Fruit fly (Drosophila melanogaster) whole organism, embryonic: ENCODE data around the gene Klp68D.

Experiments
- Asciz ChIP-seq: fragments of 200-800 bp; sonication (Bioruptor generic); optimal IDR thresholded peaks from 2 replicates; lab custom pipeline; 2017; ENCODE audit warnings: missing biosample characterization, mild to moderate bottlenecking, missing genetic modification characterization, missing genetic modification reagents
- Atf3 ChIP-seq: fragments of 200-800 bp; sonication (Bioruptor generic); optimal IDR thresholded peaks from 3 replicates; lab custom pipeline; 2016; ENCODE audit warnings: missing biosample characterization, missing genetic modification characterization
- Bdp1 ChIP-seq: fragments of 200-800 bp; sonication (Bioruptor generic); optimal IDR thresholded peaks from 3 replicates; lab custom pipeline; 2016; ENCODE audit warnings: missing biosample characterization, missing genetic modification characterization
- CG11695 ChIP-seq: fragments of 200-800 bp; sonication (Bioruptor generic); IDR thresholded peaks from 3 replicates; pipeline ENCODE4 v1.3.6; 2022; ENCODE audit warnings: missing biosample characterization, missing genetic modification characterization
- CG13894 ChIP-seq: fragments of 200-800 bp; sonication (Bioruptor generic); optimal IDR thresholded peaks from 3 replicates; lab custom pipeline; 2018; ENCODE audit warnings: missing biosample characterization, mild to moderate bottlenecking, missing genetic modification characterization, moderate library complexity
- CG14860 ChIP-seq: fragments of 200-800 bp; sonication (Bioruptor generic); IDR thresholded peaks from 3 replicates; pipeline ENCODE4 v1.3.6; 2022; ENCODE audit warnings: missing biosample characterization, missing genetic modification characterization; ENCODE audit not compliant: partially characterized antibody
- CG15011 ChIP-seq: fragments of 200-800 bp; sonication (Bioruptor generic); optimal IDR thresholded peaks from 3 replicates; lab custom pipeline; 2018; ENCODE audit warnings: missing biosample characterization, mild to moderate bottlenecking, missing genetic modification characterization
- CG15073 ChIP-seq: fragments of 200-800 bp; sonication (Bioruptor generic); optimal IDR thresholded peaks from 2 replicates; lab custom pipeline; 2016; ENCODE audit warnings: missing biosample characterization, missing genetic modification characterization
- CG17328 ChIP-seq: fragments of 200-800 bp; sonication (Bioruptor generic); IDR thresholded peaks from 2 replicates; pipeline ENCODE4 v1.3.6; 2022; ENCODE audit warnings: missing biosample characterization, missing genetic modification characterization
- CG17802 ChIP-seq: fragments of 200-800 bp; sonication (Bioruptor generic); optimal IDR thresholded peaks from 2 replicates; lab custom pipeline; 2018; ENCODE audit warnings: missing biosample characterization, mild to moderate bottlenecking, missing genetic modification characterization, moderate library complexity
- CG1792 ChIP-seq: fragments of 200-800 bp; sonication (Bioruptor generic); optimal IDR thresholded peaks from 2 replicates; lab custom pipeline; 2016; ENCODE audit warnings: missing biosample characterization, missing genetic modification characterization
- CG2116 ChIP-seq: fragments of 200-800 bp; sonication (Bioruptor generic); optimal IDR thresholded peaks from 3 replicates; lab custom pipeline; 2018; ENCODE audit warnings: missing biosample characterization, mild to moderate bottlenecking, missing genetic modification characterization
- CG2120 ChIP-seq: fragments of 200-800 bp; sonication (Bioruptor generic); optimal IDR thresholded peaks from 3 replicates; lab custom pipeline; 2016; ENCODE audit warnings: missing biosample characterization, missing genetic modification characterization
- CG30020 ChIP-seq: fragments of 200-800 bp; optimal IDR thresholded peaks from 2 replicates; lab custom pipeline; 2019; ENCODE audit warnings: missing biosample characterization, mild to moderate bottlenecking, missing genetic modification characterization, moderate library complexity
- CG30403 ChIP-seq: fragments of 200-800 bp; sonication (Bioruptor generic); optimal IDR thresholded peaks from 3 replicates; lab custom pipeline; 2016; ENCODE audit warnings: missing biosample characterization, missing genetic modification characterization
- CG31441 ChIP-seq: fragments of 200-800 bp; sonication (Bioruptor generic); IDR thresholded peaks from 2 replicates; pipeline ENCODE4 v1.3.6; 2022; ENCODE audit warnings: missing biosample characterization, missing genetic modification characterization
- CG3726 ChIP-seq: fragments of 200-800 bp; sonication (Bioruptor generic); IDR thresholded peaks from 3 replicates; pipeline ENCODE4, ENCODE4 v1.3.6; 2022; ENCODE audit warnings: missing biosample characterization, missing genetic modification characterization
- CG4282 ChIP-seq: fragments of 200-800 bp; sonication (Bioruptor generic); optimal IDR thresholded peaks from 2 replicates; lab custom pipeline; 2016; ENCODE audit warnings: missing biosample characterization, missing genetic modification characterization
- CG4707 ChIP-seq: fragments of 200-800 bp; sonication (Bioruptor generic); optimal IDR thresholded peaks from 2 replicates; lab custom pipeline; 2018; ENCODE audit warnings: missing biosample characterization, mild to moderate bottlenecking, missing genetic modification characterization, moderate library complexity
- CG6272 ChIP-seq: fragments of 200-800 bp; sonication (Bioruptor generic); IDR thresholded peaks from 2 replicates; pipeline ENCODE4 v1.3.6; 2022; ENCODE audit warnings: missing biosample characterization, missing genetic modification characterization
- CG7928 ChIP-seq: fragments of 200-800 bp; sonication (Bioruptor generic); optimal IDR thresholded peaks from 2 replicates; lab custom pipeline; 2017; ENCODE audit warnings: missing biosample characterization, mild to moderate bottlenecking, missing genetic modification characterization
- CG8388 ChIP-seq: fragments of 200-800 bp; sonication (Bioruptor generic); optimal IDR thresholded peaks from 2 replicates; lab custom pipeline; 2019; ENCODE audit warnings: missing biosample characterization, mild to moderate bottlenecking, missing genetic modification characterization, moderate library complexity
- Doc2 ChIP-seq: fragments of 200-800 bp; sonication (Bioruptor generic); IDR thresholded peaks from 2 replicates; pipeline ENCODE4 v1.3.6; 2022; ENCODE audit warnings: missing biosample characterization, missing genetic modification characterization
- ERR ChIP-seq: fragments of 200-800 bp; sonication (Bioruptor generic); optimal IDR thresholded peaks from 2 replicates; lab custom pipeline; 2016; ENCODE audit warnings: missing biosample characterization, missing genetic modification characterization
- Elba2 ChIP-seq: fragments of 200-800 bp; sonication (Bioruptor generic); optimal IDR thresholded peaks from 3 replicates; lab custom pipeline; 2016; ENCODE audit warnings: missing biosample characterization, missing genetic modification characterization
- Fer3 ChIP-seq: fragments of 200-800 bp; sonication (Bioruptor generic); optimal IDR thresholded peaks from 2 replicates; lab custom pipeline; 2018; ENCODE audit warnings: missing biosample characterization, mild to moderate bottlenecking, missing genetic modification characterization, moderate library complexity
- Lpt ChIP-seq: fragments of >200 bp; optimal IDR thresholded peaks from 2 replicates; lab custom pipeline; 2018; ENCODE audit warnings: missing biosample characterization, missing genetic modification characterization
- Med ChIP-seq: fragments of 200-800 bp; sonication (Bioruptor generic); peaks from one replicate; lab custom pipeline; 2016; ENCODE audit warnings: missing biosample characterization, missing genetic modification characterization, mild to moderate bottlenecking, inconsistent platforms, moderate library complexity
- Myb ChIP-seq: fragments of 200-800 bp; sonication (Bioruptor generic); optimal IDR thresholded peaks from 2 replicates; lab custom pipeline; 2016; ENCODE audit warnings: missing biosample characterization, missing genetic modification characterization
- Nf-YC ChIP-seq: fragments of 200-800 bp; optimal IDR thresholded peaks from 3 replicates; lab custom pipeline; 2019; ENCODE audit warnings: missing biosample characterization, mild to moderate bottlenecking, missing genetic modification characterization, moderate library complexity
- Oaz ChIP-seq: fragments of 200-800 bp; sonication (Bioruptor generic); IDR thresholded peaks from 2 replicates; pipeline ENCODE4 v1.3.6; 2022; ENCODE audit warnings: missing biosample characterization, missing genetic modification characterization
- Optix ChIP-seq: fragments of 200-800 bp; sonication (Bioruptor generic); IDR thresholded peaks from 3 replicates; pipeline ENCODE4 v1.3.6; 2022; ENCODE audit warnings: missing biosample characterization, missing genetic modification characterization
- Tbp ChIP-seq: fragments of >200 bp; optimal IDR thresholded peaks from 2 replicates; lab custom pipeline; 2018; ENCODE audit warnings: missing biosample characterization, missing genetic modification characterization
- ash1 ChIP-seq: fragments of 200-800 bp; sonication (Bioruptor generic); optimal IDR thresholded peaks from 2 replicates; lab custom pipeline; 2018; ENCODE audit warnings: missing biosample characterization, mild to moderate bottlenecking, missing genetic modification characterization
- az2 ChIP-seq: fragments of 200-800 bp; sonication (Bioruptor generic); optimal IDR thresholded peaks from 3 replicates; lab custom pipeline; 2016; ENCODE audit warnings: missing biosample characterization, missing genetic modification characterization
- cwo ChIP-seq: fragments of 200-800 bp; sonication (Bioruptor generic); optimal IDR thresholded peaks from 3 replicates; lab custom pipeline; 2017; ENCODE audit warnings: missing biosample characterization, missing genetic modification characterization, mild to moderate bottlenecking, moderate library complexity, missing genetic modification reagents
- esg ChIP-seq: fragments of 200-800 bp; sonication (Bioruptor generic); conservative IDR thresholded peaks from 2 replicates; pipeline ENCODE4 v1.3.6; 2022; ENCODE audit warnings: missing biosample characterization, missing genetic modification characterization
- klu ChIP-seq: fragments of 200-800 bp; sonication (Bioruptor generic); IDR thresholded peaks from 2 replicates; pipeline ENCODE4 v1.3.6; 2022; ENCODE audit warnings: missing biosample characterization, missing genetic modification characterization
- lmd ChIP-seq: fragments of 200-800 bp; sonication (Bioruptor generic); IDR thresholded peaks from 2 replicates; pipeline ENCODE4 v1.3.6; 2022; ENCODE audit warnings: missing biosample characterization, missing genetic modification characterization
- lola ChIP-seq, 3 experiments: fragments of >200 bp in 2 of 3; fragments of 200-800 bp in 1 of 3; sonication (Bioruptor generic) in 1 of 3; optimal IDR thresholded peaks; 2 replicates each; lab custom pipeline; 2017 to 2019; ENCODE audit warnings: missing biosample characterization in 3 of 3, missing genetic modification characterization in 3 of 3, mild to moderate bottlenecking in 1 of 3, moderate library complexity in 1 of 3
- luna ChIP-seq: fragments of 200-800 bp; sonication (Bioruptor generic); optimal IDR thresholded peaks from 2 replicates; lab custom pipeline; 2016; ENCODE audit warnings: missing biosample characterization, missing genetic modification characterization
- nom ChIP-seq: fragments of 200-800 bp; sonication (Bioruptor generic); optimal IDR thresholded peaks from 2 replicates; lab custom pipeline; 2017; ENCODE audit warnings: missing biosample characterization, missing genetic modification characterization, mild to moderate bottlenecking, moderate library complexity, missing genetic modification reagents
- odd ChIP-seq: fragments of 200-800 bp; sonication (Bioruptor generic); optimal IDR thresholded peaks from 2 replicates; lab custom pipeline; 2017; ENCODE audit warnings: missing biosample characterization, mild to moderate bottlenecking, missing genetic modification characterization
- pnt ChIP-seq: fragments of 200-800 bp; sonication (Bioruptor generic); optimal IDR thresholded peaks from 3 replicates; lab custom pipeline; 2016; ENCODE audit warnings: missing biosample characterization, missing genetic modification characterization
- psq ChIP-seq: fragments of 200-800 bp; sonication (Bioruptor generic); optimal IDR thresholded peaks from 2 replicates; lab custom pipeline; 2017; ENCODE audit warnings: missing biosample characterization, missing genetic modification characterization
- so ChIP-seq: fragments of 200-800 bp; sonication (Bioruptor generic); IDR thresholded peaks from 3 replicates; pipeline ENCODE4 v1.3.6; 2022; ENCODE audit warnings: missing biosample characterization, missing genetic modification characterization
- stwl ChIP-seq: fragments of 200-800 bp; sonication (Bioruptor generic); optimal IDR thresholded peaks from 3 replicates; lab custom pipeline; 2018; ENCODE audit warnings: missing biosample characterization, mild to moderate bottlenecking, missing genetic modification characterization, moderate library complexity
- unpg ChIP-seq: fragments of 200-800 bp; sonication (Bioruptor generic); optimal IDR thresholded peaks from 3 replicates; lab custom pipeline; 2018; ENCODE audit warnings: missing biosample characterization, mild to moderate bottlenecking, missing genetic modification characterization, moderate library complexity
- vfl ChIP-seq: fragments of 200-800 bp; sonication (Bioruptor generic); optimal IDR thresholded peaks from 2 replicates; lab custom pipeline; 2016; ENCODE audit warnings: missing biosample characterization, missing genetic modification characterization
- yki ChIP-seq: fragments of >200 bp; optimal IDR thresholded peaks from 3 replicates; lab custom pipeline; 2018
- z ChIP-seq: fragments of 200-800 bp; sonication (Bioruptor generic); IDR thresholded peaks from 3 replicates; pipeline ENCODE4 v1.3.6; 2022; ENCODE audit warnings: missing biosample characterization, missing genetic modification characterization
- zen ChIP-seq: fragments of 200-800 bp; sonication (Bioruptor generic); optimal IDR thresholded peaks from 3 replicates; lab custom pipeline; 2018; ENCODE audit warnings: missing biosample characterization, mild to moderate bottlenecking, missing genetic modification characterization, moderate library complexity

Gene Klp68D

dm6 chr3L:11833296-11833717, 37.9 kb downstream of the Klp68D start, which contains the start of gene CycA (continued):
- peak; percentile 78 for TF ChIP-seq Med (GFP tag; lab: Kevin White, UChicago)
- no peak for TF ChIP-seq CG6272 (GFP tag; lab: Robert Waterston, UW)
- TF ChIP-seq so: no peak
- TF ChIP-seq CG3726 (GFP tag; lab: Robert Waterston, UW): no peak
- TF ChIP-seq Atf3 (GFP tag; lab: Kevin White, UChicago): no peak
- no peak for TF ChIP-seq pnt
- peak; percentile 29 for TF ChIP-seq zen
- TF ChIP-seq ash1 (GFP tag; lab: Kevin White, UChicago): no peak
- TF ChIP-seq psq (GFP tag; lab: Kevin White, UChicago): no peak
- no peak for TF ChIP-seq unpg (GFP tag; lab: Kevin White, UChicago)
- no peak for TF ChIP-seq az2 (GFP tag; lab: Kevin White, UChicago)
- peak; percentile 87 for TF ChIP-seq CG2116
- TF ChIP-seq nom (GFP tag; lab: Kevin White, UChicago): no peak
- no peak for TF ChIP-seq vfl (GFP tag; lab: Kevin White, UChicago)
- no peak for TF ChIP-seq klu (GFP tag; lab: Robert Waterston, UW)
- TF ChIP-seq CG31441 (GFP tag; lab: Robert Waterston, UW): no peak
- TF ChIP-seq lmd (GFP tag; lab: Robert Waterston, UW): no peak
- no peak for TF ChIP-seq Oaz (GFP tag; lab: Robert Waterston, UW)
- no peak for TF ChIP-seq Lpt (GFP tag; lab: Kevin White, UChicago)
- TF ChIP-seq yki (lab: Kevin White, UChicago): no peak
- peak in 1 of 3 experiments; percentile 9 for TF ChIP-seq lola (GFP tag; optimal IDR thresholded peaks at IDR 0.05; lab: Kevin White, UChicago)
- no peak for TF ChIP-seq Tbp
- TF ChIP-seq CG4707 (GFP tag; lab: Kevin White, UChicago): no peak
- no peak for TF ChIP-seq CG15073
- no peak for TF ChIP-seq CG8388
- TF ChIP-seq luna (GFP tag; lab: Kevin White, UChicago): no peak
- TF ChIP-seq CG15011 (GFP tag; lab: Kevin White, UChicago): no peak
- TF ChIP-seq Fer3 (tag; lab: Kevin White, UChicago): no peak
- no peak for TF ChIP-seq esg (GFP tag; lab: Robert Waterston, UW)
- TF ChIP-seq CG30020 (tag; lab: Kevin White, UChicago): peak; percentile 7
- TF ChIP-seq CG17328 (GFP tag; lab: Robert Waterston, UW): no peak
- TF ChIP-seq ERR: no peak
- no peak for TF ChIP-seq Optix
- TF ChIP-seq CG4282 (GFP tag; lab: Kevin White, UChicago): peak; percentile 26
- no peak for TF ChIP-seq CG11695 (GFP tag; lab: Robert Waterston, UW)
- TF ChIP-seq Bdp1: no peak
- TF ChIP-seq Asciz: no peak
- TF ChIP-seq Myb: peak; percentile 85
- no peak for TF ChIP-seq Elba2 (GFP tag; lab: Kevin White, UChicago)
- TF ChIP-seq CG2120 (GFP tag; lab: Kevin White, UChicago): peak; percentile 13
- peak; percentile 82 for TF ChIP-seq stwl (tag; lab: Kevin White, UChicago)
- no peak for TF ChIP-seq cwo (GFP tag; lab: Kevin White, UChicago)
- no peak for TF ChIP-seq CG17802 (tag; lab: Kevin White, UChicago)
- TF ChIP-seq CG30403 (GFP tag; lab: Kevin White, UChicago): peak; percentile 12
- TF ChIP-seq CG7928 (GFP tag; lab: Kevin White, UChicago): no peak
- TF ChIP-seq Nf-YC (tag; lab: Kevin White, UChicago): no peak
- TF ChIP-seq CG13894 (tag; lab: Kevin White, UChicago): no peak
- no peak for TF ChIP-seq z (GFP tag; lab: Robert Waterston, UW)
- peak; percentile 68 for TF ChIP-seq CG14860
- TF ChIP-seq Doc2: no peak
- no peak for TF ChIP-seq CG1792 (GFP tag; lab: Kevin White, UChicago)
- TF ChIP-seq odd (GFP tag; lab: Kevin White, UChicago): no peak
